Worm (Caenorhabditis elegans) whole organism, L2 larva: ENCODE measurements around the gene K03A11.4.

Source experiments
- F13H6.1 ChIP-seq: sonication (generic microtip); optimal IDR thresholded peaks from 2 replicates; lab custom pipeline; 2016; ENCODE audit warnings: missing genetic modification characterization, missing compliant biosample characterization
- R02D3.7 ChIP-seq: fragments of 150-350 bp; optimal IDR thresholded peaks from 2 replicates; lab custom pipeline; 2014; ENCODE audit warnings: missing biosample characterization, missing genetic modification characterization
- Y55F3AM.14 ChIP-seq: fragments of 200-800 bp; sonication (Bioruptor generic); optimal IDR thresholded peaks from 2 replicates; lab custom pipeline; 2018; ENCODE audit warnings: mild to moderate bottlenecking, missing genetic modification characterization, missing compliant biosample characterization
- alr-1 ChIP-seq: fragments of 150-350 bp; optimal IDR thresholded peaks from 2 replicates; lab custom pipeline; 2014; ENCODE audit warnings: missing biosample characterization, missing genetic modification characterization
- ama-1 ChIP-seq: fragments of 150-350 bp; optimal IDR thresholded peaks from 2 replicates; lab custom pipeline; 2018; ENCODE audit warnings: inconsistent platforms
- blmp-1 ChIP-seq: sonication (generic microtip); optimal IDR thresholded peaks from 2 replicates; lab custom pipeline; 2017; ENCODE audit warnings: missing genetic modification characterization, mild to moderate bottlenecking, missing compliant biosample characterization, antibody characterized with exemption, moderate library complexity; ENCODE audit not compliant: insufficient read depth
- ceh-16 ChIP-seq: fragments of 150-350 bp; optimal IDR thresholded peaks from 2 replicates; lab custom pipeline; 2014; ENCODE audit warnings: missing biosample characterization, missing genetic modification characterization
- crh-2 ChIP-seq: sonication (generic microtip); optimal IDR thresholded peaks from 2 replicates; lab custom pipeline; 2017; ENCODE audit warnings: missing biosample characterization, missing genetic modification characterization
- egl-27 ChIP-seq: sonication (generic microtip); optimal IDR thresholded peaks from 3 replicates; lab custom pipeline; 2017; ENCODE audit warnings: missing biosample characterization, missing genetic modification reagents, missing genetic modification characterization
- fos-1 ChIP-seq: fragments of 150-350 bp; optimal IDR thresholded peaks from 2 replicates; lab custom pipeline; 2014; ENCODE audit warnings: missing biosample characterization, missing genetic modification characterization
- gmeb-1 ChIP-seq: fragments of 150-350 bp; optimal IDR thresholded peaks from 2 replicates; lab custom pipeline; 2014; ENCODE audit warnings: missing biosample characterization, missing genetic modification characterization
- lin-11 ChIP-seq: fragments of 150-350 bp; sonication (generic microtip); optimal IDR thresholded peaks from 2 replicates; lab custom pipeline; 2014; ENCODE audit warnings: missing biosample characterization, missing genetic modification characterization, inconsistent platforms, mixed read lengths
- lin-13 ChIP-seq: fragments of 150-350 bp; optimal IDR thresholded peaks from 2 replicates; lab custom pipeline; 2014; ENCODE audit warnings: missing biosample characterization, missing genetic modification reagents, missing genetic modification characterization
- lin-39 ChIP-seq: fragments of 150-350 bp; optimal IDR thresholded peaks from 2 replicates; lab custom pipeline; 2014; ENCODE audit warnings: missing biosample characterization, missing genetic modification reagents, missing genetic modification characterization
- mdl-1 ChIP-seq, 2 experiments: fragments of 150-350 bp in 1 of 2; sonication (generic microtip) in 1 of 2; optimal IDR thresholded peaks; 2 replicates each; lab custom pipeline; 2017; ENCODE audit warnings: missing biosample characterization in 2 of 2, missing genetic modification characterization in 2 of 2
- nhr-11 ChIP-seq: fragments of 150-350 bp; optimal IDR thresholded peaks from 2 replicates; lab custom pipeline; 2014; ENCODE audit warnings: missing biosample characterization, missing genetic modification characterization
- nhr-12 ChIP-seq: fragments of 150-350 bp; optimal IDR thresholded peaks from 2 replicates; lab custom pipeline; 2014; ENCODE audit warnings: missing biosample characterization, missing genetic modification characterization
- nhr-129 ChIP-seq: fragments of 150-350 bp; optimal IDR thresholded peaks from 2 replicates; lab custom pipeline; 2014; ENCODE audit warnings: missing biosample characterization, missing genetic modification characterization
- nhr-21 ChIP-seq: fragments of 150-350 bp; optimal IDR thresholded peaks from 2 replicates; lab custom pipeline; 2014; ENCODE audit warnings: missing biosample characterization, missing genetic modification characterization
- nhr-23 ChIP-seq: fragments of 150-350 bp; optimal IDR thresholded peaks from 2 replicates; lab custom pipeline; 2014; ENCODE audit warnings: missing biosample characterization, missing genetic modification reagents, missing genetic modification characterization
- nhr-237 ChIP-seq: fragments of 150-350 bp; optimal IDR thresholded peaks from 2 replicates; lab custom pipeline; 2014; ENCODE audit warnings: missing biosample characterization, missing genetic modification characterization
- nhr-25 ChIP-seq: fragments of 150-350 bp; sonication (generic microtip); optimal IDR thresholded peaks from 3 replicates; lab custom pipeline; 2014; ENCODE audit warnings: missing biosample characterization, missing genetic modification characterization
- nhr-77 ChIP-seq: fragments of 150-350 bp; optimal IDR thresholded peaks from 2 replicates; lab custom pipeline; 2014; ENCODE audit warnings: missing biosample characterization, missing genetic modification characterization
- skn-1 ChIP-seq: sonication (generic microtip); optimal IDR thresholded peaks from 2 replicates; lab custom pipeline; 2017; ENCODE audit warnings: missing biosample characterization, missing genetic modification characterization
- sma-3 ChIP-seq: sonication (generic microtip); optimal IDR thresholded peaks from 2 replicates; lab custom pipeline; 2016; ENCODE audit warnings: missing genetic modification reagents, missing genetic modification characterization, missing compliant biosample characterization
- sma-9 ChIP-seq, 2 experiments: fragments of 150-350 bp in 1 of 2; sonication (generic microtip) in 1 of 2; optimal IDR thresholded peaks; 2 replicates each; lab custom pipeline; 2014 to 2016; ENCODE audit warnings: missing genetic modification characterization in 2 of 2, mild to moderate bottlenecking in 1 of 2, missing biosample characterization in 1 of 2, missing compliant biosample characterization in 1 of 2, missing genetic modification reagents in 1 of 2, moderate library complexity in 1 of 2
- snpc-4 ChIP-seq: fragments of 150-350 bp; optimal IDR thresholded peaks from 2 replicates; lab custom pipeline; 2014; ENCODE audit warnings: missing biosample characterization, missing genetic modification characterization
- zag-1 ChIP-seq: fragments of 150-350 bp; optimal IDR thresholded peaks from 2 replicates; lab custom pipeline; 2014; ENCODE audit warnings: missing biosample characterization, missing genetic modification characterization
- ztf-1 ChIP-seq: fragments of 200-800 bp; sonication (Bioruptor generic); conservative IDR thresholded peaks from 2 replicates; pipeline ENCODE4 v1.3.6; 2022; ENCODE audit warnings: missing genetic modification characterization, missing compliant biosample characterization
- ztf-4 ChIP-seq: fragments of 150-350 bp; optimal IDR thresholded peaks from 2 replicates; lab custom pipeline; 2014; ENCODE audit warnings: missing biosample characterization, missing genetic modification characterization

K03A11.4 gene

ce11 chrX:13112664-13113063 lies 34.7 kb downstream of the K03A11.4 start:
- TF ChIP-seq alr-1 (tag; lab: Kevin White, UChicago) (no peak), lin-13 (GFP tag; lab: Kevin White, UChicago) (no peak), nhr-21 (tag; lab: Kevin White, UChicago) (no peak), F13H6.1 (no peak), nhr-25 (tag; lab: Kevin White, UChicago) (no peak), lin-39 (no peak), nhr-77 (no peak), blmp-1 (tag; lab: Kevin White, UChicago) (no peak), skn-1 (tag; lab: Kevin White, UChicago) (no peak), nhr-12 (no peak), ceh-16 (no peak), nhr-237 (tag; lab: Kevin White, UChicago) (no peak), sma-3 (GFP tag; lab: Kevin White, UChicago) (no peak), lin-11 (tag; lab: Kevin White, UChicago) (no peak), nhr-11 (no peak), ztf-4 (tag; lab: Kevin White, UChicago) (no peak)

ce11 chrX:13113457-13113856 lies 35.5 kb downstream of the K03A11.4 start, which contains the start of gene F17H10.2:
Gene F17H10.2 (plus strand): TSS chrX:13113772.
- TF ChIP-seq Y55F3AM.14 (GFP tag; lab: Kevin White, UChicago): no peak
- TF ChIP-seq ztf-1 (GFP tag; lab: Robert Waterston, UW): no peak
- TF ChIP-seq R02D3.7: no peak
- peak; percentile 56 for TF ChIP-seq nhr-129 (tag; lab: Kevin White, UChicago)
- TF ChIP-seq ceh-16: no peak
- peak; percentile 68 for TF ChIP-seq sma-9 (GFP tag; optimal IDR thresholded peaks at IDR 0.05; lab: Kevin White, UChicago)
- TF ChIP-seq sma-9 (tag; optimal IDR thresholded peaks at IDR 0.05; lab: Kevin White, UChicago): no peak
- no peak for TF ChIP-seq nhr-11
- no peak for TF ChIP-seq nhr-23 (tag; lab: Kevin White, UChicago)
- TF ChIP-seq snpc-4: no peak
- peak; percentile 88 for TF ChIP-seq blmp-1 (tag; lab: Kevin White, UChicago)
- no peak for TF ChIP-seq gmeb-1 (tag; lab: Kevin White, UChicago)
- TF ChIP-seq nhr-25 (tag; lab: Kevin White, UChicago): peak; percentile 81
- TF ChIP-seq crh-2 (tag; lab: Kevin White, UChicago): peak; percentile 73
- no peak for TF ChIP-seq ama-1 (lab: Kevin White, UChicago)
- peak; percentile 80 for TF ChIP-seq sma-3 (GFP tag; lab: Kevin White, UChicago)
- peak in 1 of 2 experiments; percentile 32 for TF ChIP-seq mdl-1 (tag; optimal IDR thresholded peaks at IDR 0.05; lab: Kevin White, UChicago)
- TF ChIP-seq nhr-21 (tag; lab: Kevin White, UChicago): peak; percentile 40
- no peak for TF ChIP-seq zag-1 (tag; lab: Kevin White, UChicago)

- TF ChIP-seq nhr-11: no peak
- TF ChIP-seq lin-11 (tag; lab: Kevin White, UChicago): no peak
- no peak for TF ChIP-seq zag-1 (tag; lab: Kevin White, UChicago)
- TF ChIP-seq nhr-25 (tag; lab: Kevin White, UChicago): no peak
- TF ChIP-seq alr-1 (tag; lab: Kevin White, UChicago): no peak
- TF ChIP-seq nhr-21 (tag; lab: Kevin White, UChicago): no peak
- TF ChIP-seq nhr-23 (tag; lab: Kevin White, UChicago): no peak
These were observed 37.7 kb downstream of the K03A11.4 start for ce11 chrX:13115694-13116093.

ce11 chrX:13116380-13116779 lies 38.4 kb downstream of the K03A11.4 start:
- TF ChIP-seq snpc-4: no peak
- no peak for TF ChIP-seq nhr-21 (tag; lab: Kevin White, UChicago)
- no peak for TF ChIP-seq gmeb-1 (tag; lab: Kevin White, UChicago)
- TF ChIP-seq nhr-25 (tag; lab: Kevin White, UChicago): no peak
- TF ChIP-seq blmp-1 (tag; lab: Kevin White, UChicago): no peak
- TF ChIP-seq sma-9 (GFP tag; optimal IDR thresholded peaks at IDR 0.05; lab: Kevin White, UChicago): peak; percentile 13
- TF ChIP-seq sma-9 (tag; optimal IDR thresholded peaks at IDR 0.05; lab: Kevin White, UChicago): no peak

ce11 chrX:13119900-13120299 lies 41.9 kb downstream of the K03A11.4 start:
- TF ChIP-seq fos-1 (tag; lab: Kevin White, UChicago): peak; percentile 3
- peak; percentile 64 for TF ChIP-seq ceh-16
- peak; percentile 12 for TF ChIP-seq nhr-21 (tag; lab: Kevin White, UChicago)
- TF ChIP-seq egl-27 (tag; lab: Kevin White, UChicago): peak; percentile 40
- TF ChIP-seq crh-2 (tag; lab: Kevin White, UChicago): no peak
- no peak for TF ChIP-seq ztf-4 (tag; lab: Kevin White, UChicago)
- no peak for TF ChIP-seq nhr-11
- peak; percentile 75 for TF ChIP-seq sma-9 (GFP tag; optimal IDR thresholded peaks at IDR 0.05; lab: Kevin White, UChicago)
- TF ChIP-seq sma-9 (tag; optimal IDR thresholded peaks at IDR 0.05; lab: Kevin White, UChicago): no peak
- peak; percentile 23 for TF ChIP-seq nhr-129 (tag; lab: Kevin White, UChicago)
